Fruit fly (Drosophila melanogaster): ENCODE measurements around the gene CG14102.

DNA sequence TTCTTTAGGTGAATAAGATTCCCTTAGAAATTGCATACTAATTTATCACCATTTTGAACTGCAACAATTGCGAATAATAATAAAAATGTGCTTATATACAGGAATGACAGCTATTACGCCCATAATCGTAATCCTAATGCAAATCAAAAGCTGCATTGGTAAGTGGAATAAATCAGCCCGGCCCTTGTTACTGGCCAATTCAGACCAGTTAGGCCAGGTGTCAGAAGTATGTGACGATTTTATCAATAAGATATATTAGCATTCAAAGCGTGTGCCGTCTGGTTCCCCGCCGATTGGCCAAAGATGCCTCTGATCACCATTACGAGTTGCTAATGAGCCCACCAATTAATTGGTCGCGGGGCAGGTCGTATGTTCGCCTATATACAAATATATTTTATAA is 11.4 kb upstream of the CG14102 start:
- TF ChIP-seq psq (optimal IDR thresholded peaks at IDR 0.05) (no peak), h (optimal IDR thresholded peaks at IDR 0.05) (no peak), Myc (optimal IDR thresholded peaks at IDR 0.05) (no peak), insv (optimal IDR thresholded peaks at IDR 0.05) (no peak), Sin3A (optimal IDR thresholded peaks at IDR 0.05) (no peak)

Measured in Kc167 (cell line).